Worm (Caenorhabditis elegans): ENCODE results near the gene C16C8.11.

- TF ChIP-seq ama-1 (optimal IDR thresholded peaks at IDR 0.05), result no peak
- TF ChIP-seq hmg-4 (GFP tag; optimal IDR thresholded peaks at IDR 0.05), result no peak
- no peak for TF ChIP-seq tbx-11 (GFP tag; IDR thresholded peaks at IDR 0.05)
- TF ChIP-seq flt-1 (GFP tag; IDR thresholded peaks at IDR 0.05), result no peak
- TF ChIP-seq hmbx-1 (tag; optimal IDR thresholded peaks at IDR 0.05), result no peak
- no peak for TF ChIP-seq tra-4 (tag; optimal IDR thresholded peaks at IDR 0.05)
- no peak for TF ChIP-seq sea-1 (GFP tag; conservative IDR thresholded peaks at IDR 0.05)
- TF ChIP-seq pes-1 (GFP tag; IDR thresholded peaks at IDR 0.05), result no peak
- TF ChIP-seq ceh-36 (tag; optimal IDR thresholded peaks at IDR 0.05), result no peak
- TF ChIP-seq tbx-37 (GFP tag; conservative IDR thresholded peaks at IDR 0.05), result no peak
Observed at ce11 chrII:3470549-3470948, 17.0 kb downstream of the C16C8.11 start, which contains the start of gene Y49F6B.20.

Data from whole organism, early embryonic.